Worm (Caenorhabditis elegans) whole organism, L1 larva: ENCODE results near the gene F07D3.3.

Experiments
- C34B4.2 ChIP-seq: sonication (generic microtip); optimal IDR thresholded peaks from 2 replicates; lab custom pipeline; 2017; ENCODE audit warnings: mild to moderate bottlenecking, missing genetic modification characterization, missing compliant biosample characterization
- aha-1 ChIP-seq: fragments of 150-350 bp; optimal IDR thresholded peaks from 2 replicates; lab custom pipeline; 2014; ENCODE audit warnings: missing biosample characterization, missing genetic modification characterization
- hlh-4 ChIP-seq: sonication (generic microtip); optimal IDR thresholded peaks from 2 replicates; lab custom pipeline; 2016; ENCODE audit warnings: mild to moderate bottlenecking, missing genetic modification characterization, missing compliant biosample characterization
- nhr-47 ChIP-seq: sonication (generic microtip); optimal IDR thresholded peaks from 2 replicates; lab custom pipeline; 2016; ENCODE audit warnings: mild to moderate bottlenecking, missing genetic modification characterization, moderate library complexity, missing compliant biosample characterization
- nhr-76 ChIP-seq: sonication (generic microtip); optimal IDR thresholded peaks from 2 replicates; lab custom pipeline; 2017; ENCODE audit warnings: missing biosample characterization, missing genetic modification characterization
- pqm-1 ChIP-seq: sonication (generic microtip); optimal IDR thresholded peaks from 3 replicates; lab custom pipeline; 2017; ENCODE audit warnings: missing biosample characterization, missing genetic modification characterization
- snpc-4 ChIP-seq: fragments of 150-350 bp; optimal IDR thresholded peaks from 2 replicates; lab custom pipeline; 2014; ENCODE audit warnings: missing biosample characterization, missing genetic modification characterization
- sox-4 ChIP-seq: sonication (generic microtip); optimal IDR thresholded peaks from 2 replicates; lab custom pipeline; 2016; ENCODE audit warnings: missing genetic modification characterization, missing compliant biosample characterization
- sptf-1 ChIP-seq: fragments of 150-350 bp; optimal IDR thresholded peaks from 2 replicates; lab custom pipeline; 2014; ENCODE audit warnings: missing biosample characterization, missing genetic modification characterization
- unc-86 ChIP-seq: sonication (generic microtip); optimal IDR thresholded peaks from 2 replicates; lab custom pipeline; 2016; ENCODE audit warnings: missing genetic modification characterization, missing compliant biosample characterization
- ztf-11 ChIP-seq, 2 experiments: sonication (generic microtip); optimal IDR thresholded peaks; 2 replicates each; lab custom pipeline; 2016 to 2017; ENCODE audit warnings: missing genetic modification characterization in 2 of 2, missing biosample characterization in 1 of 2, missing compliant biosample characterization in 1 of 2

ce11 chrV:9465529-9465928, 3.0 kb upstream of the F07D3.3 start:
- TF ChIP-seq C34B4.2 (tag; lab: Kevin White, UChicago) (no peak), nhr-76 (tag; lab: Kevin White, UChicago) (no peak), unc-86 (tag; lab: Kevin White, UChicago) (no peak), sox-4 (tag; lab: Kevin White, UChicago) (peak; percentile 45), pqm-1 (tag; lab: Kevin White, UChicago) (no peak), aha-1 (tag; lab: Kevin White, UChicago) (no peak), ztf-11 (tag; optimal IDR thresholded peaks at IDR 0.05; lab: Kevin White, UChicago) (no peak), sptf-1 (tag; lab: Kevin White, UChicago) (no peak), snpc-4 (tag; lab: Kevin White, UChicago) (no peak), nhr-47 (tag; lab: Kevin White, UChicago) (peak; percentile 22), hlh-4 (no peak)
